Fruit fly (Drosophila melanogaster) whole organism, wandering third instar larva: ENCODE data around the gene COX7AL2.

Source experiments
- CG32264 ChIP-seq: fragments of 200-800 bp; sonication (Bioruptor generic); optimal IDR thresholded peaks from 2 replicates; lab custom pipeline; 2016; ENCODE audit warnings: missing biosample characterization, missing genetic modification characterization
- CrebA ChIP-seq: fragments of 200-800 bp; sonication (Bioruptor generic); optimal IDR thresholded peaks from 2 replicates; lab custom pipeline; 2016; ENCODE audit warnings: missing biosample characterization, mild to moderate bottlenecking, missing genetic modification characterization, borderline replicate concordance
- Dfd ChIP-seq: fragments of >200 bp; optimal IDR thresholded peaks from 2 replicates; lab custom pipeline; 2017; ENCODE audit warnings: missing biosample characterization, missing genetic modification characterization
- Dif ChIP-seq: fragments of 200-275, 200-300 bp; sonication (Bioruptor generic); optimal IDR thresholded peaks from 2 replicates; lab custom pipeline; 2018; ENCODE audit warnings: missing biosample characterization, missing genetic modification characterization; ENCODE audit not compliant: partially characterized antibody
- HLH106 ChIP-seq: fragments of 200-800 bp; optimal IDR thresholded peaks from 3 replicates; lab custom pipeline; 2019; ENCODE audit warnings: missing biosample characterization, mild to moderate bottlenecking, missing genetic modification characterization, moderate library complexity
- Hnf4 ChIP-seq: fragments of 200-800 bp; sonication (Bioruptor generic); optimal IDR thresholded peaks from 2 replicates; lab custom pipeline; 2016; ENCODE audit warnings: missing biosample characterization, mild to moderate bottlenecking, missing genetic modification characterization
- Hr83 ChIP-seq: fragments of 200-300 bp; sonication (Bioruptor generic); optimal IDR thresholded peaks from 2 replicates; lab custom pipeline; 2016; ENCODE audit warnings: missing biosample characterization, mild to moderate bottlenecking, missing genetic modification characterization, moderate library complexity; ENCODE audit not compliant: poor library complexity, severe bottlenecking
- Jra ChIP-seq: sonication (Bioruptor generic); optimal IDR thresholded peaks from 2 replicates; lab custom pipeline; 2016; ENCODE audit warnings: missing biosample characterization, missing genetic modification characterization
- OdsH ChIP-seq: fragments of 200-800 bp; sonication (Bioruptor generic); optimal IDR thresholded peaks from 2 replicates; lab custom pipeline; 2016; ENCODE audit warnings: missing biosample characterization, mild to moderate bottlenecking, missing genetic modification characterization
- pan ChIP-seq: fragments of >200 bp; optimal IDR thresholded peaks from 2 replicates; lab custom pipeline; 2017
- psq ChIP-seq: fragments of 200-800 bp; sonication (Bioruptor generic); optimal IDR thresholded peaks from 3 replicates; lab custom pipeline; 2017; ENCODE audit warnings: missing biosample characterization, mild to moderate bottlenecking, missing genetic modification characterization, moderate library complexity
- rgr ChIP-seq: fragments of 200-800 bp; sonication (Bioruptor generic); optimal IDR thresholded peaks from 3 replicates; lab custom pipeline; 2016; ENCODE audit warnings: missing biosample characterization, mild to moderate bottlenecking, missing genetic modification characterization
- tai ChIP-seq: sonication (Bioruptor generic); optimal IDR thresholded peaks from 2 replicates; lab custom pipeline; 2016; ENCODE audit warnings: missing biosample characterization, missing genetic modification characterization

DNA sequence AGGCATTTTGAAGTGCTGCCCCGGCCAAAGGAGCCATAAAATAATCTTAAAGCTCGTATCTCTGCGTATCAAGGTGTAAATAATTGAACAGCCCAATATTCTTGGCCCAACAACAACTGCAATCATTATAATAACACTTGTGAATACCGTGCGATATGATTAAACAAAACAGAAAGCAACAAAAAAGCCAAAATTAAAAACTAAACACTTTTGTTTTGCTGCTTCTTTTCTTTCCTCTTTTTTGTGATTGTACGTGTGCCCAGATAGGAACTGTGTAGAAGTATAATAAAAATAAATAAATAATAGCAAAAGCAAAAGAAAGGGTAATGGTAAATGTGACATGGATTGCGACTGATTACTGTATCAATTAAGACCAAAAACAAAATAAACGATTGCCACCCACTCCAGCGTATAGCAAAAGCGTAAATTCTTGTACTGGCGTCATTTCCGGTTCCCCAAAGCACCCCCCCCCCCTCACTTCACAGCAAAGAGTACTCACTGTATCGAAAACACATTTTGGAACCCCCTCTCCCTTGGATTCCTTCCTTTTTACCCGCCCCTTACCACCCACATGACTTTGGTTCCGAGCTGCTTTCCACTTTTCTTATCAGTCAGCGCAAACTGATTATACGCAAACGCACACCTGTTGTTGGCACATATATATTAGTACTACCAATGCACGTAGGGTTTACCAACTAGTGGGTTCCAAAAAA, 26.2 kb downstream of the COX7AL2 start:
- TF ChIP-seq pan (lab: Kevin White, UChicago) (no peak), Jra (GFP tag; lab: Kevin White, UChicago) (no peak), rgr (GFP tag; lab: Kevin White, UChicago) (no peak), OdsH (GFP tag; lab: Kevin White, UChicago) (peak; percentile 31), psq (GFP tag; lab: Kevin White, UChicago) (peak; percentile 69), Hnf4 (no peak), HLH106 (tag; lab: Kevin White, UChicago) (peak; percentile 25), tai (GFP tag; lab: Kevin White, UChicago) (no peak), CG32264 (GFP tag; lab: Kevin White, UChicago) (no peak), Dfd (no peak), Dif (GFP tag; lab: Kevin White, UChicago) (no peak), CrebA (GFP tag; lab: Kevin White, UChicago) (peak; percentile 60), Hr83 (GFP tag; lab: Kevin White, UChicago) (no peak)
